Fruit fly (Drosophila melanogaster) whole organism, embryonic: ENCODE results near the gene CG13390.

Experiments
- Bdp1 ChIP-seq: fragments of 200-800 bp; sonication (Bioruptor generic); optimal IDR thresholded peaks from 3 replicates; lab custom pipeline; 2016; ENCODE audit warnings: missing biosample characterization, missing genetic modification characterization
- BtbVII ChIP-seq: fragments of 200-800 bp; sonication (Bioruptor generic); optimal IDR thresholded peaks from 3 replicates; lab custom pipeline; 2017; ENCODE audit warnings: missing biosample characterization, mild to moderate bottlenecking, missing genetic modification characterization
- CG10267 ChIP-seq: fragments of 200-800 bp; sonication (Bioruptor generic); optimal IDR thresholded peaks from 2 replicates; lab custom pipeline; 2018; ENCODE audit warnings: missing biosample characterization, mild to moderate bottlenecking, missing genetic modification characterization, moderate library complexity
- CG10274 ChIP-seq: fragments of 200-800 bp; sonication (Bioruptor generic); optimal IDR thresholded peaks from 3 replicates; lab custom pipeline; 2017; ENCODE audit warnings: missing biosample characterization, mild to moderate bottlenecking, missing genetic modification characterization
- CG11560 ChIP-seq: fragments of 200-800 bp; sonication (Bioruptor generic); IDR thresholded peaks from 3 replicates; pipeline ENCODE4 v1.3.6; 2022; ENCODE audit warnings: missing biosample characterization, missing genetic modification characterization
- CG12659 ChIP-seq: fragments of 200-800 bp; sonication (Bioruptor generic); optimal IDR thresholded peaks from 3 replicates; lab custom pipeline; 2017; ENCODE audit warnings: mild to moderate bottlenecking, missing biosample characterization, missing genetic modification reagents, missing genetic modification characterization
- CG13287 ChIP-seq: fragments of 200-800 bp; sonication (Bioruptor generic); IDR thresholded peaks from 2 replicates; pipeline ENCODE4 v1.3.6; 2022; ENCODE audit warnings: missing biosample characterization, missing genetic modification characterization; ENCODE audit not compliant: partially characterized antibody
- CG14667 ChIP-seq: fragments of 200-800 bp; sonication (Bioruptor generic); IDR thresholded peaks from 2 replicates; pipeline ENCODE4 v1.3.6; 2022; ENCODE audit warnings: missing biosample characterization, missing genetic modification characterization
- CG14710 ChIP-seq: fragments of 200-800 bp; sonication (Bioruptor generic); optimal IDR thresholded peaks from 3 replicates; lab custom pipeline; 2019; ENCODE audit warnings: missing biosample characterization, mild to moderate bottlenecking, missing genetic modification characterization, moderate library complexity
- CG1647 ChIP-seq: fragments of 200-800 bp; sonication (Bioruptor generic); optimal IDR thresholded peaks from 3 replicates; lab custom pipeline; 2016; ENCODE audit warnings: missing biosample characterization, missing genetic modification characterization
- CG17359 ChIP-seq: fragments of 200-800 bp; sonication (Bioruptor generic); optimal IDR thresholded peaks from 3 replicates; lab custom pipeline; 2018; ENCODE audit warnings: missing biosample characterization, mild to moderate bottlenecking, missing genetic modification characterization, moderate library complexity
- CG17361 ChIP-seq: fragments of 200-800 bp; sonication (Bioruptor generic); IDR thresholded peaks from 3 replicates; pipeline ENCODE4 v1.3.6; 2022; ENCODE audit warnings: missing biosample characterization, missing genetic modification characterization
- CG17802 ChIP-seq: fragments of 200-800 bp; sonication (Bioruptor generic); optimal IDR thresholded peaks from 2 replicates; lab custom pipeline; 2018; ENCODE audit warnings: missing biosample characterization, mild to moderate bottlenecking, missing genetic modification characterization, moderate library complexity
- CG2116 ChIP-seq: fragments of 200-800 bp; sonication (Bioruptor generic); optimal IDR thresholded peaks from 3 replicates; lab custom pipeline; 2018; ENCODE audit warnings: missing biosample characterization, mild to moderate bottlenecking, missing genetic modification characterization
- CG2889 ChIP-seq: fragments of 200-800 bp; sonication (Bioruptor generic); IDR thresholded peaks from 3 replicates; pipeline ENCODE4 v1.3.6; 2022; ENCODE audit warnings: missing biosample characterization, missing genetic modification characterization
- CG3847 ChIP-seq: fragments of 200-800 bp; sonication (Bioruptor generic); IDR thresholded peaks from 2 replicates; pipeline ENCODE4 v1.3.6; 2022; ENCODE audit warnings: missing biosample characterization, missing genetic modification characterization
- CG4360 ChIP-seq: fragments of 200-800 bp; sonication (Bioruptor generic); IDR thresholded peaks from 2 replicates; pipeline ENCODE4 v1.3.6; 2022; ENCODE audit warnings: missing biosample characterization, missing genetic modification characterization
- CG4424 ChIP-seq: fragments of 200-800 bp; sonication (Bioruptor generic); optimal IDR thresholded peaks from 3 replicates; lab custom pipeline; 2016; ENCODE audit warnings: missing biosample characterization, missing genetic modification characterization
- CG6175 ChIP-seq: fragments of 200-800 bp; sonication (Bioruptor generic); IDR thresholded peaks from 3 replicates; pipeline ENCODE4 v1.3.6; 2022; ENCODE audit warnings: missing biosample characterization, missing genetic modification characterization
- CG6654 ChIP-seq: fragments of 200-800 bp; sonication (Bioruptor generic); optimal IDR thresholded peaks from 2 replicates; lab custom pipeline; 2017; ENCODE audit warnings: missing biosample characterization, mild to moderate bottlenecking, missing genetic modification characterization
- CG7372 ChIP-seq: fragments of 200-800 bp; sonication (Bioruptor generic); IDR thresholded peaks from 2 replicates; pipeline ENCODE4 v1.3.6; 2022; ENCODE audit warnings: missing biosample characterization, missing genetic modification characterization
- CG7963 ChIP-seq: fragments of 200-800 bp; sonication (Bioruptor generic); IDR thresholded peaks from 3 replicates; pipeline ENCODE4 v1.3.6; 2022; ENCODE audit warnings: missing biosample characterization, missing genetic modification characterization; ENCODE audit not compliant: partially characterized antibody
- Dll ChIP-seq: fragments of 200-800 bp; sonication (Bioruptor generic); IDR thresholded peaks from 4 replicates; pipeline ENCODE4 v1.3.6; 2022; ENCODE audit warnings: missing biosample characterization, missing genetic modification characterization; ENCODE audit not compliant: partially characterized antibody
- Dp ChIP-seq: fragments of 200-800 bp; sonication (Bioruptor generic); optimal IDR thresholded peaks from 2 replicates; lab custom pipeline; 2018; ENCODE audit warnings: missing biosample characterization, mild to moderate bottlenecking, missing genetic modification characterization, moderate library complexity
- Fer1 ChIP-seq: fragments of 200-800 bp; sonication (Bioruptor generic); optimal IDR thresholded peaks from 2 replicates; lab custom pipeline; 2017; ENCODE audit warnings: missing biosample characterization, mild to moderate bottlenecking, missing genetic modification characterization
- HLH4C ChIP-seq: fragments of 200-800 bp; sonication (Bioruptor generic); IDR thresholded peaks from 3 replicates; pipeline ENCODE4 v1.3.6; 2022; ENCODE audit warnings: missing biosample characterization, missing genetic modification characterization; ENCODE audit not compliant: partially characterized antibody
- Lim3 ChIP-seq: fragments of 200-800 bp; sonication (Bioruptor generic); IDR thresholded peaks from 2 replicates; pipeline ENCODE4 v1.3.6; 2022; ENCODE audit warnings: missing biosample characterization, missing genetic modification characterization
- MBD-R2 ChIP-seq: fragments of 200-800 bp; sonication (Bioruptor generic); IDR thresholded peaks from 2 replicates; pipeline ENCODE4 v1.3.6; 2022; ENCODE audit warnings: missing biosample characterization, missing genetic modification characterization
- Scr ChIP-seq: fragments of 200-800 bp; sonication (Bioruptor generic); IDR thresholded peaks from 2 replicates; pipeline ENCODE4 v1.3.6; 2022; ENCODE audit warnings: missing biosample characterization, missing genetic modification characterization; ENCODE audit not compliant: partially characterized antibody
- Spps ChIP-seq: fragments of 200-800 bp; sonication (Bioruptor generic); optimal IDR thresholded peaks from 2 replicates; lab custom pipeline; 2018; ENCODE audit warnings: missing biosample characterization, mild to moderate bottlenecking, missing genetic modification characterization
- Tbp ChIP-seq: fragments of >200 bp; optimal IDR thresholded peaks from 2 replicates; lab custom pipeline; 2018; ENCODE audit warnings: missing biosample characterization, missing genetic modification characterization
- ato ChIP-seq: fragments of 200-800 bp; sonication (Bioruptor generic); IDR thresholded peaks from 2 replicates; pipeline ENCODE4 v1.3.6; 2022; ENCODE audit warnings: missing biosample characterization, missing genetic modification characterization; ENCODE audit not compliant: partially characterized antibody
- bbx ChIP-seq: fragments of 200-800 bp; sonication (Bioruptor generic); IDR thresholded peaks from 2 replicates; pipeline ENCODE4 v1.3.6; 2022; ENCODE audit warnings: missing biosample characterization, missing genetic modification characterization; ENCODE audit not compliant: partially characterized antibody
- cato ChIP-seq: fragments of 200-800 bp; sonication (Bioruptor generic); optimal IDR thresholded peaks from 2 replicates; lab custom pipeline; 2016; ENCODE audit warnings: missing biosample characterization, missing genetic modification characterization, borderline replicate concordance
- dimm ChIP-seq: fragments of 200-800 bp; sonication (Bioruptor generic); IDR thresholded peaks from 2 replicates; pipeline ENCODE4 v1.3.6; 2022; ENCODE audit warnings: missing biosample characterization, missing genetic modification characterization
- disco-r ChIP-seq: fragments of 200-800 bp; sonication (Bioruptor generic); optimal IDR thresholded peaks from 2 replicates; lab custom pipeline; 2016; ENCODE audit warnings: missing biosample characterization, missing genetic modification characterization
- exex ChIP-seq: fragments of 200-800 bp; sonication (Bioruptor generic); optimal IDR thresholded peaks from 4 replicates; lab custom pipeline; 2018; ENCODE audit warnings: missing biosample characterization, mild to moderate bottlenecking, missing genetic modification characterization, moderate library complexity
- her ChIP-seq: fragments of 200-800 bp; sonication (Bioruptor generic); optimal IDR thresholded peaks from 2 replicates; lab custom pipeline; 2016; ENCODE audit warnings: missing biosample characterization, missing genetic modification characterization
- ken ChIP-seq: fragments of 200-800 bp; sonication (Bioruptor generic); IDR thresholded peaks from 3 replicates; pipeline ENCODE4 v1.3.6; 2022; ENCODE audit warnings: missing biosample characterization, missing genetic modification characterization
- lbe ChIP-seq: fragments of 200-800 bp; sonication (Bioruptor generic); optimal IDR thresholded peaks from 2 replicates; lab custom pipeline; 2016; ENCODE audit warnings: missing biosample characterization, mild to moderate bottlenecking, missing genetic modification characterization
- nerfin-2 ChIP-seq: fragments of 200-800 bp; sonication (Bioruptor generic); IDR thresholded peaks from 2 replicates; pipeline ENCODE4 v1.3.6; 2022; ENCODE audit warnings: missing biosample characterization, missing genetic modification characterization; ENCODE audit not compliant: partially characterized antibody
- peb ChIP-seq: fragments of 200-800 bp; sonication (Bioruptor generic); IDR thresholded peaks from 2 replicates; pipeline ENCODE4 v1.3.6; 2022; ENCODE audit warnings: missing biosample characterization, missing genetic modification characterization
- pzg ChIP-seq: fragments of 200-800 bp; sonication (Bioruptor generic); optimal IDR thresholded peaks from 3 replicates; lab custom pipeline; 2018; ENCODE audit warnings: missing biosample characterization, mild to moderate bottlenecking, missing genetic modification characterization, moderate library complexity
- stwl ChIP-seq: fragments of 200-800 bp; sonication (Bioruptor generic); optimal IDR thresholded peaks from 3 replicates; lab custom pipeline; 2018; ENCODE audit warnings: missing biosample characterization, mild to moderate bottlenecking, missing genetic modification characterization, moderate library complexity
- tio ChIP-seq: fragments of 200-800 bp; sonication (Bioruptor generic); optimal IDR thresholded peaks from 2 replicates; lab custom pipeline; 2017; ENCODE audit warnings: missing biosample characterization, missing genetic modification characterization, inconsistent platforms
- trh ChIP-seq: fragments of 200-800 bp; sonication (Bioruptor generic); optimal IDR thresholded peaks from 2 replicates; lab custom pipeline; 2016; ENCODE audit warnings: missing biosample characterization, missing genetic modification characterization
- unc-4 ChIP-seq: fragments of 200-800 bp; sonication (Bioruptor generic); IDR thresholded peaks from 2 replicates; pipeline ENCODE4 v1.3.6; 2022; ENCODE audit warnings: missing biosample characterization, missing genetic modification characterization; ENCODE audit not compliant: partially characterized antibody
- wek ChIP-seq: fragments of 200-800 bp; sonication (Bioruptor generic); optimal IDR thresholded peaks from 3 replicates; lab custom pipeline; 2018; ENCODE audit warnings: missing biosample characterization, mild to moderate bottlenecking, missing genetic modification characterization, moderate library complexity

CG13390 gene

dm6 chr2L:8399863-8400598 is 23.4 kb upstream of the CG13390 start, which contains the start of gene CG31898:
Gene CG31898, plus strand, starts transcription at chr2L:8400421.
- TF ChIP-seq ken (GFP tag; lab: Robert Waterston, UW) (no peak), CG14667 (GFP tag; lab: Robert Waterston, UW) (no peak), CG2116 (GFP tag; lab: Kevin White, UChicago) (peak; percentile 76), CG4360 (no peak), CG6175 (no peak), tio (GFP tag; lab: Kevin White, UChicago) (no peak), trh (GFP tag; lab: Kevin White, UChicago) (no peak), CG6654 (no peak), ato (no peak), wek (GFP tag; lab: Kevin White, UChicago) (no peak), nerfin-2 (GFP tag; lab: Robert Waterston, UW) (peak; percentile 48; the same call in 1 of the 2 replicates), CG17802 (no peak), CG10267 (tag; lab: Kevin White, UChicago) (peak; percentile 23), MBD-R2 (GFP tag; lab: Robert Waterston, UW) (peak; percentile 64), pzg (peak; percentile 43), bbx (GFP tag; lab: Robert Waterston, UW) (peak; percentile 9; the same call in 1 of the 2 replicates), CG13287 (peak; percentile 31; the same call in 1 of the 2 replicates), Dll (GFP tag; lab: Robert Waterston, UW) (peak; percentile 52; the same call in 2 of the 4 replicates), CG4424 (GFP tag; lab: Kevin White, UChicago) (no peak), lbe (GFP tag; lab: Kevin White, UChicago) (peak; percentile 47), CG12659 (GFP tag; lab: Kevin White, UChicago) (peak; percentile 1), Bdp1 (GFP tag; lab: Kevin White, UChicago) (no peak), Dp (GFP tag; lab: Kevin White, UChicago) (peak; percentile 94), CG7963 (no peak), Spps (tag; lab: Kevin White, UChicago) (no peak), Fer1 (GFP tag; lab: Kevin White, UChicago) (no peak), Tbp (no peak), CG1647 (no peak), Scr (GFP tag; lab: Robert Waterston, UW) (peak; percentile 41; the same call in 1 of the 2 replicates), cato (no peak), her (GFP tag; lab: Kevin White, UChicago) (no peak), CG3847 (GFP tag; lab: Robert Waterston, UW) (no peak), CG2889 (no peak), peb (GFP tag; lab: Robert Waterston, UW) (no peak), stwl (tag; lab: Kevin White, UChicago) (peak; percentile 58), CG7372 (GFP tag; lab: Robert Waterston, UW) (no peak), CG11560 (tag; lab: Robert Waterston, UW) (peak; percentile 96), dimm (GFP tag; lab: Robert Waterston, UW) (no peak), disco-r (GFP tag; lab: Kevin White, UChicago) (no peak), BtbVII (GFP tag; lab: Kevin White, UChicago) (no peak), exex (peak; percentile 34), CG10274 (no peak), Lim3 (GFP tag; lab: Robert Waterston, UW) (no peak), CG17359 (no peak), CG17361 (GFP tag; lab: Robert Waterston, UW) (0 out of 3 replicates have a peak, but pooled peaks have one; percentile 10), unc-4 (0 out of 2 replicates have a peak, but pooled peaks have one; percentile 26), HLH4C (GFP tag; lab: Robert Waterston, UW) (peak; percentile 45; the same call in 1 of the 3 replicates), CG14710 (peak; percentile 99)
